Fruit fly (Drosophila melanogaster) whole organism, prepupa: ENCODE measurements around the gene plum.

Source experiments
- CG32006 ChIP-seq: fragments of 200-800 bp; sonication (Bioruptor generic); optimal IDR thresholded peaks from 3 replicates; lab custom pipeline; 2017; ENCODE audit warnings: missing biosample characterization, mild to moderate bottlenecking, missing genetic modification characterization
- CG3919 ChIP-seq: fragments of 200-800 bp; sonication (Bioruptor generic); optimal IDR thresholded peaks from 3 replicates; lab custom pipeline; 2016; ENCODE audit warnings: missing biosample characterization, missing genetic modification characterization
- CG4318 ChIP-seq: fragments of 200-800 bp; sonication (Bioruptor generic); optimal IDR thresholded peaks from 3 replicates; lab custom pipeline; 2017; ENCODE audit warnings: missing biosample characterization, mild to moderate bottlenecking, missing genetic modification characterization
- CG6854 ChIP-seq: fragments of 200-800 bp; sonication (Bioruptor generic); optimal IDR thresholded peaks from 2 replicates; lab custom pipeline; 2017; ENCODE audit warnings: missing biosample characterization, mild to moderate bottlenecking, missing genetic modification characterization
- CG8632 ChIP-seq: fragments of 200-800 bp; sonication (Bioruptor generic); optimal IDR thresholded peaks from 3 replicates; lab custom pipeline; 2016; ENCODE audit warnings: missing biosample characterization, missing genetic modification characterization
- Hr38 ChIP-seq: sonication (Bioruptor generic); optimal IDR thresholded peaks from 2 replicates; lab custom pipeline; 2016; ENCODE audit warnings: missing biosample characterization, missing genetic modification characterization
- fkh ChIP-seq: fragments of 200-800 bp; sonication (Bioruptor generic); optimal IDR thresholded peaks from 3 replicates; lab custom pipeline; 2017; ENCODE audit warnings: missing biosample characterization, mild to moderate bottlenecking, missing genetic modification characterization, moderate library complexity

- TF ChIP-seq Hr38 (no peak), CG6854 (no peak), fkh (GFP tag; lab: Kevin White, UChicago) (peak; percentile 36), CG3919 (GFP tag; lab: Kevin White, UChicago) (no peak), CG8632 (no peak), CG32006 (GFP tag; lab: Kevin White, UChicago) (no peak), CG4318 (GFP tag; lab: Kevin White, UChicago) (no peak)
Measured at dm6 chr3R:26540385-26540815, 5.4 kb upstream of the plum start.
